Fruit fly (Drosophila melanogaster) whole organism, wandering third instar larva: ENCODE results near the gene Nubp1.

Source experiments
- Abd-B ChIP-seq: fragments of >200 bp; optimal IDR thresholded peaks from 2 replicates; lab custom pipeline; 2017; ENCODE audit warnings: missing biosample characterization, missing genetic modification characterization
- CrebA ChIP-seq: fragments of 200-800 bp; sonication (Bioruptor generic); optimal IDR thresholded peaks from 2 replicates; lab custom pipeline; 2016; ENCODE audit warnings: missing biosample characterization, mild to moderate bottlenecking, missing genetic modification characterization, borderline replicate concordance
- Dfd ChIP-seq: fragments of >200 bp; optimal IDR thresholded peaks from 2 replicates; lab custom pipeline; 2017; ENCODE audit warnings: missing biosample characterization, missing genetic modification characterization
- Hr83 ChIP-seq: fragments of 200-300 bp; sonication (Bioruptor generic); optimal IDR thresholded peaks from 2 replicates; lab custom pipeline; 2016; ENCODE audit warnings: missing biosample characterization, mild to moderate bottlenecking, missing genetic modification characterization, moderate library complexity; ENCODE audit not compliant: poor library complexity, severe bottlenecking
- brk ChIP-seq: fragments of 200-800 bp; sonication (Bioruptor generic); optimal IDR thresholded peaks from 2 replicates; lab custom pipeline; 2016; ENCODE audit warnings: missing biosample characterization, mild to moderate bottlenecking, missing genetic modification characterization
- h ChIP-seq: fragments of 200-800 bp; sonication (Bioruptor generic); optimal IDR thresholded peaks from 3 replicates; lab custom pipeline; 2016; ENCODE audit warnings: missing biosample characterization, mild to moderate bottlenecking, missing genetic modification characterization
- lola ChIP-seq: fragments of >200 bp; optimal IDR thresholded peaks from 2 replicates; lab custom pipeline; 2017; ENCODE audit warnings: missing biosample characterization, missing genetic modification characterization
- psq ChIP-seq: fragments of 200-800 bp; sonication (Bioruptor generic); optimal IDR thresholded peaks from 3 replicates; lab custom pipeline; 2017; ENCODE audit warnings: missing biosample characterization, mild to moderate bottlenecking, missing genetic modification characterization, moderate library complexity
- sv ChIP-seq: fragments of 200-800 bp; sonication (Bioruptor generic); optimal IDR thresholded peaks from 3 replicates; lab custom pipeline; 2016; ENCODE audit warnings: missing biosample characterization, missing genetic modification characterization
- tai ChIP-seq: sonication (Bioruptor generic); optimal IDR thresholded peaks from 2 replicates; lab custom pipeline; 2016; ENCODE audit warnings: missing biosample characterization, missing genetic modification characterization
- usp ChIP-seq: fragments of >200 bp; optimal IDR thresholded peaks from 2 replicates; lab custom pipeline; 2017; ENCODE audit warnings: missing biosample characterization, missing genetic modification characterization
- woc ChIP-seq: sonication (Bioruptor generic); optimal IDR thresholded peaks from 2 replicates; lab custom pipeline; 2016; ENCODE audit warnings: missing biosample characterization, mild to moderate bottlenecking, missing genetic modification characterization

dm6 chr2L:16685612-16685912 lies 46.8 kb upstream of the Nubp1 start:
- TF ChIP-seq h (no peak), CrebA (GFP tag; lab: Kevin White, UChicago) (no peak), psq (GFP tag; lab: Kevin White, UChicago) (no peak), tai (GFP tag; lab: Kevin White, UChicago) (no peak), Abd-B (no peak), Dfd (GFP tag; lab: Kevin White, UChicago) (no peak), sv (GFP tag; lab: Kevin White, UChicago) (no peak), brk (GFP tag; lab: Kevin White, UChicago) (no peak), Hr83 (no peak), usp (GFP tag; lab: Kevin White, UChicago) (no peak), lola (GFP tag; lab: Kevin White, UChicago) (no peak), woc (GFP tag; lab: Kevin White, UChicago) (no peak)
